Fruit fly (Drosophila melanogaster) Kc167 (cell line): Measurements from ENCODE around the gene Pgant5.

ENCODE experiments used
- Myc ChIP-seq: fragments of >200 bp; optimal IDR thresholded peaks from 2 replicates; lab custom pipeline; 2017; ENCODE audit warnings: missing external identifiers
- insv ChIP-seq: fragments of >200 bp; optimal IDR thresholded peaks from 3 replicates; lab custom pipeline; 2018; ENCODE audit warnings: missing external identifiers
- psq ChIP-seq: fragments of >200 bp; optimal IDR thresholded peaks from 2 replicates; lab custom pipeline; 2017; ENCODE audit warnings: missing external identifiers
- ttk ChIP-seq: sonication (Bioruptor generic); optimal IDR thresholded peaks from 2 replicates; lab custom pipeline; 2017; ENCODE audit warnings: missing external identifiers

dm6 chr2L:5042076-5042475 is 51.3 kb downstream of the Pgant5 start:
- TF ChIP-seq ttk (no peak), Myc (lab: Kevin White, UChicago) (no peak), psq (lab: Kevin White, UChicago) (no peak), insv (lab: Kevin White, UChicago) (no peak)
